Worm (Caenorhabditis elegans): ENCODE measurements around the gene arcp-1.

DNA sequence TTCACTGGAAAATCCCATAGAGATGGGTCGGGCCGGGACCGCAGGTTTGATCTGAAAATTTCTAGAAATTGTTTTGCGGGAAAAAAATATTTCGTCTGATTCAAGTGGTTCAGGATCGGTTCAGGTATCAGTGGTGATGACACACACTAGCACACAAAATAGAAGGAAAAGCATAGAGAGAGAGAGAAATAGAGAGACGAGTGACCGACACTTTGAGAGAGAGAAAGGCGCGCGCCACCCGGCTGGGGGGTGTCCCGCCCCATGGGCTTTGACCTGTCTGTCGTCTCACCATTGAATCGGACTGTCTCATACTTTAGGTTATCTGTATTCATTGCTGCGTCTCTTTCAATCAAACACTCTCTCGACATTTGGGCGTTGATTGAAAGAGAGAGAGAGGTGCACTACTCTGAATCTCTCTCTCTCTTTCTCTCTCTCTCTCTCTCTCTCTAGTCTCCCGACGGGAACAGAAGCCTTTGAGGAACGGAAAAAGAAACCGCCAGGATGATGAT, 27.3 kb upstream of the arcp-1 start, which contains the start of gene acy-3:
- TF ChIP-seq snpc-4 (tag; optimal IDR thresholded peaks at IDR 0.05), result no peak
- no peak for TF ChIP-seq ceh-83 (GFP tag; optimal IDR thresholded peaks at IDR 0.05)
- peak; percentile 64 for TF ChIP-seq ham-2 (GFP tag; optimal IDR thresholded peaks at IDR 0.05)
- TF ChIP-seq blmp-1 (tag; optimal IDR thresholded peaks at IDR 0.05), result no peak
- TF ChIP-seq nhr-76 (tag; optimal IDR thresholded peaks at IDR 0.05), result no peak
- TF ChIP-seq nhr-28 (tag; optimal IDR thresholded peaks at IDR 0.05), result no peak
- TF ChIP-seq elt-3 (tag; optimal IDR thresholded peaks at IDR 0.05), result no peak
- TF ChIP-seq flh-1 (GFP tag; optimal IDR thresholded peaks at IDR 0.05), result no peak
- no peak for TF ChIP-seq ztf-11 (tag; optimal IDR thresholded peaks at IDR 0.05)
- no peak for TF ChIP-seq elt-1 (tag; optimal IDR thresholded peaks at IDR 0.05; ENCODE audit: borderline replicate concordance, insufficient read depth)

All from whole organism, mixed stage, embryonic.